Worm (Caenorhabditis elegans) whole organism, L1 larva: ENCODE data around the gene hlb-1.

Experiments used
- alr-1 ChIP-seq: fragments of 200-800 bp; sonication (Bioruptor generic); optimal IDR thresholded peaks from 2 replicates; lab custom pipeline; 2018; ENCODE audit warnings: borderline replicate concordance, mild to moderate bottlenecking, missing genetic modification characterization, missing compliant biosample characterization
- ceh-82 ChIP-seq, 3 experiments: fragments of 150-350 bp in 1 of 3; sonication (generic microtip) in 2 of 3; optimal IDR thresholded peaks; 2 replicates each; lab custom pipeline; 2014 to 2017; ENCODE audit warnings: missing biosample characterization in 3 of 3, missing genetic modification characterization in 3 of 3
- ces-1 ChIP-seq: fragments of 150-350 bp; optimal IDR thresholded peaks from 2 replicates; lab custom pipeline; 2014; ENCODE audit warnings: missing biosample characterization, missing genetic modification reagents, missing genetic modification characterization
- dpl-1 ChIP-seq, 3 experiments: fragments of 150-350 bp in 2 of 3; sonication (generic microtip) in 1 of 3; optimal IDR thresholded peaks; 2 replicates each; lab custom pipeline; 2014 to 2017; ENCODE audit warnings: missing biosample characterization in 3 of 3, missing genetic modification characterization in 3 of 3, missing genetic modification reagents in 3 of 3
- efl-3 ChIP-seq: fragments of 200-800 bp; sonication (Bioruptor generic); optimal IDR thresholded peaks from 2 replicates; lab custom pipeline; 2018; ENCODE audit warnings: mild to moderate bottlenecking, missing genetic modification characterization, missing compliant biosample characterization
- ets-5 ChIP-seq: fragments of 200-800 bp; sonication (Bioruptor generic); IDR thresholded peaks from 2 replicates; pipeline ENCODE4 v1.3.6; 2022; ENCODE audit warnings: missing genetic modification characterization, missing compliant biosample characterization
- lin-13 ChIP-seq: fragments of 150-350 bp; optimal IDR thresholded peaks from 2 replicates; lab custom pipeline; 2014; ENCODE audit warnings: missing biosample characterization, missing genetic modification reagents, missing genetic modification characterization
- mdl-1 ChIP-seq, 2 experiments: fragments of 150-350 bp; optimal IDR thresholded peaks; 2 replicates each; lab custom pipeline; 2014 to 2017; ENCODE audit warnings: missing biosample characterization in 2 of 2, missing genetic modification characterization in 2 of 2, inconsistent platforms in 1 of 2
- nhr-11 ChIP-seq: fragments of 150-350 bp; optimal IDR thresholded peaks from 2 replicates; lab custom pipeline; 2014; ENCODE audit warnings: missing biosample characterization, missing genetic modification characterization
- nhr-12 ChIP-seq: sonication (generic microtip); optimal IDR thresholded peaks from 2 replicates; lab custom pipeline; 2017; ENCODE audit warnings: missing biosample characterization, missing genetic modification characterization
- pax-3 ChIP-seq: fragments of 200-800 bp; sonication (Bioruptor generic); optimal IDR thresholded peaks from 2 replicates; lab custom pipeline; 2018; ENCODE audit warnings: mild to moderate bottlenecking, missing genetic modification characterization, moderate library complexity, missing compliant biosample characterization
- ztf-4 ChIP-seq: fragments of 150-350 bp; optimal IDR thresholded peaks from 2 replicates; lab custom pipeline; 2014; ENCODE audit warnings: missing biosample characterization, missing genetic modification characterization

- TF ChIP-seq lin-13 (GFP tag; lab: Kevin White, UChicago) = no peak
- no peak for TF ChIP-seq dpl-1 (GFP tag; optimal IDR thresholded peaks at IDR 0.05; lab: Kevin White, UChicago)
- TF ChIP-seq nhr-11 = no peak
- TF ChIP-seq ceh-82 (tag; optimal IDR thresholded peaks at IDR 0.05; lab: Kevin White, UChicago) = no peak
- TF ChIP-seq pax-3 (tag; lab: Kevin White, UChicago) = no peak
- no peak for TF ChIP-seq ztf-4 (tag; lab: Kevin White, UChicago)
- no peak for TF ChIP-seq efl-3 (GFP tag; lab: Kevin White, UChicago)
- no peak for TF ChIP-seq ces-1 (GFP tag; lab: Kevin White, UChicago)
- no peak for TF ChIP-seq alr-1 (tag; lab: Kevin White, UChicago)
- no peak for TF ChIP-seq ets-5 (GFP tag; lab: Robert Waterston, UW)
- no peak for TF ChIP-seq nhr-12 (tag; lab: Kevin White, UChicago)
- no peak for TF ChIP-seq mdl-1 (tag; optimal IDR thresholded peaks at IDR 0.05; lab: Kevin White, UChicago)
These were observed 29.9 kb downstream of the hlb-1 start, which contains the start of gene mct-3 for ce11 chrX:13852606-13853005.
